Fruit fly (Drosophila melanogaster): ENCODE measurements around the gene CG12729.

CG12729 gene

dm6 chrX:5880139-5880924 lies 35.3 kb downstream of the CG12729 start (continued):
- TF ChIP-seq gsb (GFP tag; IDR thresholded peaks at IDR 0.05) (peak; percentile 29; the same call in 1 of the 2 replicates), Sry-δ (GFP tag; optimal IDR thresholded peaks at IDR 0.05) (no peak), run (tag; optimal IDR thresholded peaks at IDR 0.05) (no peak), H15 (GFP tag; IDR thresholded peaks at IDR 0.05) (no peak), CG17361 (GFP tag; IDR thresholded peaks at IDR 0.05) (peak; percentile 43; the same call in 2 of the 3 replicates), CG3407 (GFP tag; optimal IDR thresholded peaks at IDR 0.05) (no peak), Lhr (GFP tag; optimal IDR thresholded peaks at IDR 0.05) (no peak), CG3847 (GFP tag; IDR thresholded peaks at IDR 0.05) (no peak), CG2678 (tag; optimal IDR thresholded peaks at IDR 0.05) (peak; percentile 70), Hr39 (optimal IDR thresholded peaks at IDR 0.05) (no peak), CG11247 (GFP tag; IDR thresholded peaks at IDR 0.05) (no peak), CG10321 (GFP tag; IDR thresholded peaks at IDR 0.05) (no peak), usp (GFP tag; optimal IDR thresholded peaks at IDR 0.05) (no peak), mam (GFP tag; optimal IDR thresholded peaks at IDR 0.05) (peak; percentile 17), D19B (GFP tag; optimal IDR thresholded peaks at IDR 0.05) (peak; percentile 27), abd-A (tag; optimal IDR thresholded peaks at IDR 0.05) (peak; percentile 54), gcm (GFP tag; optimal IDR thresholded peaks at IDR 0.05) (peak; percentile 24), ranshi (GFP tag; IDR thresholded peaks at IDR 0.05) (0 out of 2 replicates have a peak, but pooled peaks have one; percentile 27), Stat92E (GFP tag; optimal IDR thresholded peaks at IDR 0.05) (no peak), CG10959 (GFP tag; IDR thresholded peaks at IDR 0.05) (no peak), CG16779 (GFP tag; IDR thresholded peaks at IDR 0.05) (no peak), CG30403 (GFP tag; optimal IDR thresholded peaks at IDR 0.05) (peak; percentile 52), CG11695 (GFP tag; IDR thresholded peaks at IDR 0.05) (0 out of 3 replicates have a peak, but pooled peaks have one; percentile 34), org-1 (GFP tag; optimal IDR thresholded peaks at IDR 0.05) (peak; percentile 48), MTF-1 (GFP tag; optimal IDR thresholded peaks at IDR 0.05; ENCODE audit: borderline replicate concordance) (peak; percentile 45), ash1 (GFP tag; optimal IDR thresholded peaks at IDR 0.05) (no peak), dpn (GFP tag; optimal IDR thresholded peaks at IDR 0.05) (peak in 1 of 2 experiments; percentile 52), sd (tag; optimal IDR thresholded peaks at IDR 0.05) (peak; percentile 64), CG6813 (GFP tag; optimal IDR thresholded peaks at IDR 0.05) (peak; percentile 8), CG32532 (GFP tag; IDR thresholded peaks at IDR 0.05) (peak; percentile 73), ara (GFP tag; IDR thresholded peaks at IDR 0.05) (no peak; the same call in 1 of the 2 replicates), kni (GFP tag; optimal IDR thresholded peaks at IDR 0.05) (peak; percentile 54), Dp (GFP tag; optimal IDR thresholded peaks at IDR 0.05) (no peak), CG43689 (GFP tag; IDR thresholded peaks at IDR 0.05) (no peak), tx (GFP tag; optimal IDR thresholded peaks at IDR 0.05) (peak; percentile 24), CG17802 (tag; optimal IDR thresholded peaks at IDR 0.05) (no peak), Ets97D (GFP tag; optimal IDR thresholded peaks at IDR 0.05) (peak; percentile 15), CG14860 (GFP tag; IDR thresholded peaks at IDR 0.05; ENCODE audit: partially characterized antibody) (no peak), CG9932 (GFP tag; IDR thresholded peaks at IDR 0.05) (peak; percentile 57), pros (GFP tag; optimal IDR thresholded peaks at IDR 0.05) (no peak), CG6654 (GFP tag; optimal IDR thresholded peaks at IDR 0.05) (no peak), CG13296 (GFP tag; optimal IDR thresholded peaks at IDR 0.05) (peak; percentile 47), CG18262 (tag; optimal IDR thresholded peaks at IDR 0.05) (peak; percentile 55), CG2889 (GFP tag; IDR thresholded peaks at IDR 0.05) (no peak), CG11085 (GFP tag; IDR thresholded peaks at IDR 0.05) (no peak), CG15479 (GFP tag; optimal IDR thresholded peaks at IDR 0.05) (peak; percentile 59), CG8478 (optimal IDR thresholded peaks at IDR 0.05) (peak; percentile 58), NFAT (GFP tag; IDR thresholded peaks at IDR 0.05) (no peak), HHEX (GFP tag; optimal IDR thresholded peaks at IDR 0.05) (no peak), slbo (GFP tag; IDR thresholded peaks at IDR 0.05) (peak; percentile 52)
